Worm (Caenorhabditis elegans) whole organism, L3 larva: ENCODE measurements around the gene C06B8.3.

Source experiments
- R02D3.7 ChIP-seq: fragments of 150-350 bp; optimal IDR thresholded peaks from 2 replicates; lab custom pipeline; 2014; ENCODE audit warnings: missing biosample characterization, missing genetic modification characterization
- ZK546.5 ChIP-seq: sonication (generic microtip); optimal IDR thresholded peaks from 2 replicates; lab custom pipeline; 2017; ENCODE audit warnings: missing biosample characterization, missing genetic modification characterization
- aly-2 ChIP-seq: fragments of 150-350 bp; optimal IDR thresholded peaks from 2 replicates; lab custom pipeline; 2014; ENCODE audit warnings: missing biosample characterization, missing genetic modification characterization
- ama-1 ChIP-seq: fragments of 150-350 bp; optimal IDR thresholded peaks from 2 replicates; lab custom pipeline; 2018
- ceh-16 ChIP-seq: sonication (generic microtip); optimal IDR thresholded peaks from 2 replicates; lab custom pipeline; 2017; ENCODE audit warnings: missing biosample characterization, missing genetic modification characterization
- ceh-28 ChIP-seq: fragments of 150-350 bp; optimal IDR thresholded peaks from 2 replicates; lab custom pipeline; 2014; ENCODE audit warnings: missing biosample characterization, missing genetic modification reagents, missing genetic modification characterization
- ceh-82 ChIP-seq: fragments of 150-350 bp; optimal IDR thresholded peaks from 2 replicates; lab custom pipeline; 2014; ENCODE audit warnings: missing biosample characterization, missing genetic modification characterization
- ceh-9 ChIP-seq: sonication (generic microtip); optimal IDR thresholded peaks from 2 replicates; lab custom pipeline; 2018; ENCODE audit warnings: missing biosample characterization, missing genetic modification characterization
- daf-12 ChIP-seq: fragments of 150-350 bp; optimal IDR thresholded peaks from 2 replicates; lab custom pipeline; 2014; ENCODE audit warnings: missing biosample characterization, missing genetic modification reagents, missing genetic modification characterization
- egl-27 ChIP-seq: sonication (generic microtip); optimal IDR thresholded peaks from 4 replicates; lab custom pipeline; 2017; ENCODE audit warnings: missing biosample characterization, missing genetic modification reagents, missing genetic modification characterization
- egl-5 ChIP-seq: fragments of 150-350 bp; optimal IDR thresholded peaks from 2 replicates; lab custom pipeline; 2017; ENCODE audit warnings: missing biosample characterization, missing genetic modification reagents, missing genetic modification characterization, inconsistent platforms
- elt-1 ChIP-seq: fragments of 150-350 bp; optimal IDR thresholded peaks from 2 replicates; lab custom pipeline; 2014; ENCODE audit warnings: missing biosample characterization, missing genetic modification characterization
- elt-2 ChIP-seq: sonication (generic microtip); optimal IDR thresholded peaks from 2 replicates; lab custom pipeline; 2016; ENCODE audit warnings: missing genetic modification reagents, mild to moderate bottlenecking, missing genetic modification characterization, missing compliant biosample characterization
- elt-3 ChIP-seq, 3 experiments: fragments of 150-350 bp in 1 of 3; sonication (generic microtip) in 2 of 3; optimal IDR thresholded peaks; 2 replicates in 2 of 3; 4 replicates in 1 of 3; lab custom pipeline; 2014 to 2017; ENCODE audit warnings: missing biosample characterization in 3 of 3, missing genetic modification characterization in 3 of 3
- eor-1 ChIP-seq, 2 experiments: fragments of 150-350 bp; optimal IDR thresholded peaks; 2 replicates each; lab custom pipeline; 2014 to 2018; ENCODE audit warnings: missing biosample characterization in 2 of 2, missing genetic modification characterization in 2 of 2
- fkh-10 ChIP-seq: sonication (generic microtip); optimal IDR thresholded peaks from 2 replicates; lab custom pipeline; 2017; ENCODE audit warnings: missing biosample characterization, missing genetic modification reagents, missing genetic modification characterization
- fkh-2 ChIP-seq: fragments of 150-350 bp; optimal IDR thresholded peaks from 2 replicates; lab custom pipeline; 2014; ENCODE audit warnings: missing biosample characterization, missing genetic modification reagents, missing genetic modification characterization
- fos-1 ChIP-seq: fragments of 150-350 bp; optimal IDR thresholded peaks from 2 replicates; lab custom pipeline; 2014; ENCODE audit warnings: missing biosample characterization, missing genetic modification characterization
- hmg-11 ChIP-seq: sonication (generic microtip); optimal IDR thresholded peaks from 2 replicates; lab custom pipeline; 2016; ENCODE audit warnings: missing genetic modification characterization, missing compliant biosample characterization
- jun-1 ChIP-seq: fragments of 150-350 bp; optimal IDR thresholded peaks from 2 replicates; lab custom pipeline; 2014; ENCODE audit warnings: missing biosample characterization, missing genetic modification reagents, missing genetic modification characterization
- lin-15B ChIP-seq: fragments of 150-350 bp; optimal IDR thresholded peaks from 2 replicates; lab custom pipeline; 2014; ENCODE audit warnings: missing biosample characterization, missing genetic modification characterization
- lin-39 ChIP-seq: fragments of 150-350 bp; optimal IDR thresholded peaks from 2 replicates; lab custom pipeline; 2018; ENCODE audit warnings: missing biosample characterization, missing genetic modification reagents, missing genetic modification characterization
- lsy-12 ChIP-seq: sonication (generic microtip); optimal IDR thresholded peaks from 2 replicates; lab custom pipeline; 2016; ENCODE audit warnings: mild to moderate bottlenecking, missing genetic modification characterization, missing compliant biosample characterization
- mdl-1 ChIP-seq: fragments of 150-350 bp; optimal IDR thresholded peaks from 2 replicates; lab custom pipeline; 2014; ENCODE audit warnings: missing biosample characterization, missing genetic modification characterization
- mml-1 ChIP-seq: fragments of 150-350 bp; sonication (generic microtip); optimal IDR thresholded peaks from 3 replicates; lab custom pipeline; 2014; ENCODE audit warnings: missing biosample characterization, missing genetic modification characterization
- nfya-1 ChIP-seq: sonication (generic microtip); optimal IDR thresholded peaks from 2 replicates; lab custom pipeline; 2017; ENCODE audit warnings: missing genetic modification characterization, mild to moderate bottlenecking, missing compliant biosample characterization, antibody characterized with exemption, moderate library complexity; ENCODE audit not compliant: insufficient read depth
- nhr-11 ChIP-seq: fragments of 150-350 bp; optimal IDR thresholded peaks from 2 replicates; lab custom pipeline; 2014; ENCODE audit warnings: missing biosample characterization, missing genetic modification characterization
- nhr-12 ChIP-seq: fragments of 150-350 bp; optimal IDR thresholded peaks from 2 replicates; lab custom pipeline; 2014; ENCODE audit warnings: missing biosample characterization, missing genetic modification characterization
- nhr-23 ChIP-seq: fragments of 150-350 bp; optimal IDR thresholded peaks from 2 replicates; lab custom pipeline; 2014; ENCODE audit warnings: missing biosample characterization, missing genetic modification reagents, missing genetic modification characterization
- nhr-237 ChIP-seq: fragments of 150-350 bp; optimal IDR thresholded peaks from 2 replicates; lab custom pipeline; 2014; ENCODE audit warnings: missing biosample characterization, missing genetic modification characterization
- nhr-25 ChIP-seq: sonication (generic microtip); optimal IDR thresholded peaks from 2 replicates; lab custom pipeline; 2017; ENCODE audit warnings: missing biosample characterization, missing genetic modification characterization
- nhr-28 ChIP-seq: fragments of 150-350 bp; optimal IDR thresholded peaks from 2 replicates; lab custom pipeline; 2014; ENCODE audit warnings: missing biosample characterization, missing genetic modification characterization
- nhr-43 ChIP-seq: sonication (generic microtip); optimal IDR thresholded peaks from 2 replicates; lab custom pipeline; 2016; ENCODE audit warnings: mild to moderate bottlenecking, missing genetic modification characterization, missing compliant biosample characterization; ENCODE audit not compliant: poor library complexity, severe bottlenecking
- nhr-67 ChIP-seq: fragments of 150-350 bp; optimal IDR thresholded peaks from 2 replicates; lab custom pipeline; 2014; ENCODE audit warnings: missing biosample characterization, missing genetic modification characterization
- nhr-76 ChIP-seq: fragments of 150-350 bp; sonication (generic microtip); optimal IDR thresholded peaks from 5 replicates; lab custom pipeline; 2014; ENCODE audit warnings: missing biosample characterization, missing genetic modification characterization
- nhr-77 ChIP-seq: fragments of 150-350 bp; optimal IDR thresholded peaks from 2 replicates; lab custom pipeline; 2014; ENCODE audit warnings: missing biosample characterization, missing genetic modification characterization
- pha-4 ChIP-seq: fragments of 150-350 bp; optimal IDR thresholded peaks from 2 replicates; lab custom pipeline; 2014; ENCODE audit warnings: missing biosample characterization, missing genetic modification reagents, missing genetic modification characterization
- pqm-1 ChIP-seq: fragments of 150-350 bp; optimal IDR thresholded peaks from 2 replicates; lab custom pipeline; 2017; ENCODE audit warnings: missing biosample characterization, missing genetic modification characterization, inconsistent platforms
- sea-2 ChIP-seq: fragments of 150-350 bp; sonication (generic microtip); optimal IDR thresholded peaks from 4 replicates; lab custom pipeline; 2014; ENCODE audit warnings: missing biosample characterization, missing genetic modification reagents, missing genetic modification characterization
- skn-1 ChIP-seq: fragments of 150-350 bp; optimal IDR thresholded peaks from 2 replicates; lab custom pipeline; 2014; ENCODE audit warnings: missing biosample characterization, missing genetic modification characterization
- snpc-4 ChIP-seq: fragments of 150-350 bp; optimal IDR thresholded peaks from 2 replicates; lab custom pipeline; 2014; ENCODE audit warnings: missing biosample characterization, missing genetic modification characterization
- tbx-2 ChIP-seq: sonication (generic microtip); optimal IDR thresholded peaks from 2 replicates; lab custom pipeline; 2016; ENCODE audit warnings: mild to moderate bottlenecking, missing genetic modification characterization, missing compliant biosample characterization
- unc-39 ChIP-seq: sonication (generic microtip); optimal IDR thresholded peaks from 4 replicates; lab custom pipeline; 2017; ENCODE audit warnings: missing biosample characterization, missing genetic modification characterization
- unc-62 ChIP-seq: fragments of 150-350 bp; sonication (generic microtip); optimal IDR thresholded peaks from 4 replicates; lab custom pipeline; 2014; ENCODE audit warnings: missing biosample characterization, missing genetic modification reagents, missing genetic modification characterization
- zag-1 ChIP-seq: fragments of 150-350 bp; optimal IDR thresholded peaks from 2 replicates; lab custom pipeline; 2014; ENCODE audit warnings: missing biosample characterization, missing genetic modification characterization
- ztf-11 ChIP-seq: fragments of 150-350 bp; optimal IDR thresholded peaks from 2 replicates; lab custom pipeline; 2014; ENCODE audit warnings: missing biosample characterization, missing genetic modification characterization
- ztf-4 ChIP-seq: fragments of 150-350 bp; optimal IDR thresholded peaks from 2 replicates; lab custom pipeline; 2014; ENCODE audit warnings: missing biosample characterization, missing genetic modification characterization

Gene C06B8.3

ce11 chrV:15465032-15465727, 19.3 kb downstream of the C06B8.3 start, which contains the start of gene pqn-71:
pqn-71 (plus strand) TSS chrV:15465677.
- no peak for TF ChIP-seq daf-12 (tag; lab: Kevin White, UChicago)
- no peak for TF ChIP-seq nhr-237 (tag; lab: Kevin White, UChicago)
- no peak for TF ChIP-seq zag-1
- peak; percentile 70 for TF ChIP-seq nhr-77 (tag; lab: Kevin White, UChicago)
- TF ChIP-seq skn-1 (tag; lab: Kevin White, UChicago) = peak; percentile 70
- peak in 1 of 3 experiments; percentile 76 for TF ChIP-seq elt-3 (tag; optimal IDR thresholded peaks at IDR 0.05; lab: Kevin White, UChicago)
- TF ChIP-seq pqm-1 = peak; percentile 68
- TF ChIP-seq ztf-4 (tag; lab: Kevin White, UChicago) = no peak
- peak; percentile 40 for TF ChIP-seq ceh-82
- TF ChIP-seq ama-1 (lab: Kevin White, UChicago) = no peak
- TF ChIP-seq unc-39 = no peak
- no peak for TF ChIP-seq aly-2
- TF ChIP-seq R02D3.7 (tag; lab: Kevin White, UChicago) = peak; percentile 54
- peak; percentile 77 for TF ChIP-seq nhr-25 (tag; lab: Kevin White, UChicago)
- TF ChIP-seq egl-27 = peak; percentile 82
- TF ChIP-seq sea-2 (GFP tag; lab: Kevin White, UChicago) = no peak
- TF ChIP-seq nhr-11 (tag; lab: Kevin White, UChicago) = peak; percentile 14
- no peak for TF ChIP-seq ZK546.5 (tag; lab: Kevin White, UChicago)
- TF ChIP-seq lin-15B (tag; lab: Kevin White, UChicago) = peak; percentile 67
- no peak for TF ChIP-seq nhr-67 (tag; lab: Kevin White, UChicago)
- TF ChIP-seq ztf-11 (tag; lab: Kevin White, UChicago) = no peak
- peak; percentile 85 for TF ChIP-seq tbx-2 (tag; lab: Kevin White, UChicago)
- TF ChIP-seq nhr-12 (tag; lab: Kevin White, UChicago) = no peak
- no peak for TF ChIP-seq fkh-10 (GFP tag; lab: Kevin White, UChicago)
- TF ChIP-seq ceh-28 (tag; lab: Kevin White, UChicago) = no peak
- peak; percentile 71 for TF ChIP-seq lsy-12 (tag; lab: Kevin White, UChicago)
- no peak for TF ChIP-seq pha-4
- TF ChIP-seq mdl-1 (tag; lab: Kevin White, UChicago) = peak; percentile 11
- peak; percentile 85 for TF ChIP-seq elt-2 (tag; lab: Kevin White, UChicago)
- TF ChIP-seq lin-39 = peak; percentile 63
- no peak for TF ChIP-seq mml-1
- no peak for TF ChIP-seq eor-1 (tag; optimal IDR thresholded peaks at IDR 0.05; lab: Kevin White, UChicago)
- TF ChIP-seq snpc-4 = peak; percentile 64
- TF ChIP-seq fkh-2 = no peak
- TF ChIP-seq elt-1 (tag; lab: Kevin White, UChicago) = no peak
- no peak for TF ChIP-seq nhr-28
- TF ChIP-seq nfya-1 = no peak
- TF ChIP-seq unc-62 (GFP tag; lab: Kevin White, UChicago) = no peak
- TF ChIP-seq hmg-11 (tag; lab: Kevin White, UChicago) = peak; percentile 56
- peak; percentile 90 for TF ChIP-seq jun-1 (tag; lab: Kevin White, UChicago)
- peak; percentile 76 for TF ChIP-seq nhr-76 (tag; lab: Kevin White, UChicago)
- peak; percentile 83 for TF ChIP-seq fos-1 (tag; lab: Kevin White, UChicago)
- peak; percentile 81 for TF ChIP-seq nhr-23
- no peak for TF ChIP-seq ceh-9
- no peak for TF ChIP-seq egl-5 (tag; lab: Kevin White, UChicago)
- no peak for TF ChIP-seq ceh-16 (tag; lab: Kevin White, UChicago)
- peak; percentile 76 for TF ChIP-seq nhr-43 (tag; lab: Kevin White, UChicago)
